Worm (Caenorhabditis elegans) whole organism, L4/young adult: ENCODE results near the gene nprt-1.

ENCODE experiments used
- dao-5 ChIP-seq: sonication (generic microtip); optimal IDR thresholded peaks from 2 replicates; lab custom pipeline; 2016; ENCODE audit warnings: missing genotype, missing genetic modification characterization, moderate library complexity, missing compliant biosample characterization
- him-1 ChIP-seq: sonication (generic microtip); optimal IDR thresholded peaks from 2 replicates; lab custom pipeline; 2016; ENCODE audit warnings: missing genotype, missing genetic modification reagents, missing genetic modification characterization, missing compliant biosample characterization

DNA sequence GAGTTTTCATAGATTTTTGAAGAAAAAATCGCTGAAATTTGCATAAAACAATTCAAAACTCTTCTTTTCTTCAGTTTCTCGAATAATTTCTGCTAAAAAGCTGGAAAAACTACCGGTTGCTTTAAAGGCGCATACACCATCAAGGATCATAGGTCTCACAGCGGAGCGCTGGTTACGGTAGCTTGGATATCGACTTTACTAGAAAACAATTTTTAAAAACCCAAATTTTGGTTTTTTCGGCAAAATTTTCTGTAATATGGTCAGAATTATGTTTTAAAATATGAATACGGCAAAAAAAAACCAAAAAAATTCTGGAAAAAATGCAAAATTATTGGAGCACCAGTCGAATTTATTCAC lies 3.2 kb upstream of the nprt-1 start:
- TF ChIP-seq him-1 (tag; lab: Kevin White, UChicago) (no peak), dao-5 (tag; lab: Kevin White, UChicago) (no peak)
